Fruit fly (Drosophila melanogaster): ENCODE measurements around the gene PNPase.

- TF ChIP-seq Dll (optimal IDR thresholded peaks at IDR 0.05) (no peak), psq (optimal IDR thresholded peaks at IDR 0.05) (no peak), CG8478 (optimal IDR thresholded peaks at IDR 0.05) (no peak)
Measured at dm6 chr3R:31409627-31410201, 4.5 kb upstream of the PNPase start.

All from whole organism.